Worm (Caenorhabditis elegans) whole organism, L2 larva: ENCODE data around the gene ZK742.4.
A peak's percentile ranks its signal among the peaks of the same experiment; 100 is the strongest.

Experiments used
- elt-3 ChIP-seq: sonication (generic microtip); optimal IDR thresholded peaks from 2 replicates; lab custom pipeline; 2017; ENCODE audit warnings: missing biosample characterization, missing genetic modification characterization
- lin-13 ChIP-seq: fragments of 150-350 bp; optimal IDR thresholded peaks from 2 replicates; lab custom pipeline; 2014; ENCODE audit warnings: missing biosample characterization, missing genetic modification reagents, missing genetic modification characterization
- nhr-25 ChIP-seq: fragments of 150-350 bp; sonication (generic microtip); optimal IDR thresholded peaks from 3 replicates; lab custom pipeline; 2014; ENCODE audit warnings: missing biosample characterization, missing genetic modification characterization
- unc-39 ChIP-seq: fragments of 150-350 bp; optimal IDR thresholded peaks from 2 replicates; lab custom pipeline; 2014; ENCODE audit warnings: missing biosample characterization, missing genetic modification characterization
- unc-62 ChIP-seq: fragments of 150-350 bp; optimal IDR thresholded peaks from 2 replicates; lab custom pipeline; 2014; ENCODE audit warnings: missing biosample characterization, missing genetic modification reagents, missing genetic modification characterization

DNA sequence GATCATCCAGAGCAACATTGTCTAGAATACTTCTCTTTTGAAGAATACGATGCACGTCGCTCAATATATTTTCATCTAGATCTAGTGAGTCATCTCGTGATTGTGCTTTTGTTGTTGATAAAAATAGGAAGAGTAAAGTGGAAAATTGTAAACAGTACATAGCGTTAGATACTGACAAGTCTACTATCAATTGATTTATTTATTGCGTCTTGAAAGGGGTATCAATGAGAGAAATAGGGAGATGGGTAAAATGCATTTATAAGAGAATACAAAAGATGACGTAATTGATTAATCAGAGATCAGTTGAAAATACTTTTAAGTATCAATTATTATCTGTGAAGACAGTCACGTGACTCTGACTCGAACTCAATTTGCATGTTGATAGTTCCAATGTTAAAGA is 25.3 kb upstream of the ZK742.4 start, which contains the start of gene txt-5:
- TF ChIP-seq unc-62 (GFP tag; lab: Kevin White, UChicago) = no peak
- peak; percentile 44 for TF ChIP-seq nhr-25 (tag; lab: Kevin White, UChicago)
- no peak for TF ChIP-seq elt-3
- no peak for TF ChIP-seq unc-39 (tag; lab: Kevin White, UChicago)
- TF ChIP-seq lin-13 (GFP tag; lab: Kevin White, UChicago) = no peak
